Fruit fly (Drosophila melanogaster) whole organism, adult: ENCODE data around the gene CG43993.

ENCODE experiments used
- CG5204 ChIP-seq: fragments of 200-800 bp; sonication (Bioruptor generic); optimal IDR thresholded peaks from 2 replicates; lab custom pipeline; 2016; ENCODE audit warnings: missing biosample characterization, missing genetic modification characterization
- Hr96 ChIP-seq: fragments of 200-800 bp; sonication (Bioruptor generic); optimal IDR thresholded peaks from 2 replicates; lab custom pipeline; 2016; ENCODE audit warnings: missing biosample characterization, missing genetic modification characterization
- bab1 ChIP-seq: fragments of 200-800 bp; sonication (Bioruptor generic); optimal IDR thresholded peaks from 3 replicates; lab custom pipeline; 2019; ENCODE audit warnings: missing biosample characterization, mild to moderate bottlenecking, missing genetic modification characterization, moderate library complexity
- cnc ChIP-seq, 2 experiments: fragments of >200 bp; optimal IDR thresholded peaks; 2 replicates each; lab custom pipeline; 2017
- tj ChIP-seq: fragments of 200-800 bp; sonication (Bioruptor generic); optimal IDR thresholded peaks from 3 replicates; lab custom pipeline; 2017; ENCODE audit warnings: missing biosample characterization, mild to moderate bottlenecking, missing genetic modification characterization, moderate library complexity

DNA sequence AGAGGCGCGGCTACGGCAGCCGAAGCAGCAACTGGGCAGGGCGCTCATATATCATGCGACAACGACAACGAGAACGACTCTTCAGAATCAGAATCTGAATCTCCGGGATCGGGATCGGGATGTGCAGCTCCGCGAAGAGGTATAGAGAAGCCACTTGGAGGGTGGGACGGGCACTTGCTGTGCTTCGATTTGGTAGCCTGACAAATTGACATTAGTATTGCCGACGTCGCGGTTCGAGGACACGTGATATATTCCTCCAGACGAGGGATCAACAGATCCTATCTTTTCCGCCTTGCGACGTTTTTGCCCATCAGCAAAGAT lies 50.1 kb downstream of the CG43993 start:
- no peak for TF ChIP-seq tj
- no peak for TF ChIP-seq bab1 (GFP tag; lab: Kevin White, UChicago)
- no peak for TF ChIP-seq Hr96 (GFP tag; lab: Kevin White, UChicago)
- TF ChIP-seq CG5204: no peak
- TF ChIP-seq cnc (optimal IDR thresholded peaks at IDR 0.05; lab: Kevin White, UChicago): no peak
